Worm (Caenorhabditis elegans) whole organism, young adult: ENCODE data around the gene grd-2.

Experiments used
- F57A8.1 ChIP-seq: fragments of 200-800 bp; sonication (Bioruptor generic); optimal IDR thresholded peaks from 2 replicates; lab custom pipeline; 2018; ENCODE audit warnings: mild to moderate bottlenecking, missing genetic modification characterization, moderate library complexity, missing compliant biosample characterization
- akir-1 ChIP-seq: fragments of 200-800 bp; sonication (Bioruptor generic); optimal IDR thresholded peaks from 2 replicates; lab custom pipeline; 2018; ENCODE audit warnings: mild to moderate bottlenecking, missing genetic modification characterization, moderate library complexity, missing compliant biosample characterization
- ceh-91 ChIP-seq: fragments of 200-800 bp; sonication (Bioruptor generic); IDR thresholded peaks from 2 replicates; pipeline ENCODE4 v1.3.6; 2022; ENCODE audit warnings: missing genetic modification reagents, missing genetic modification characterization, missing compliant biosample characterization
- lin-26 ChIP-seq: fragments of 200-800 bp; sonication (Bioruptor generic); IDR thresholded peaks from 2 replicates; pipeline ENCODE4 v1.3.6; 2022; ENCODE audit warnings: missing genetic modification reagents, missing genetic modification characterization, missing compliant biosample characterization
- madf-6 ChIP-seq: fragments of 200-800 bp; sonication (Bioruptor generic); IDR thresholded peaks from 2 replicates; pipeline ENCODE4 v1.3.6; 2022; ENCODE audit warnings: missing genetic modification reagents, missing genetic modification characterization, missing compliant biosample characterization

ce11 chrV:20639294-20639693 lies 29.7 kb downstream of the grd-2 start, which contains the start of gene srxa-14:
- TF ChIP-seq lin-26 (no peak), ceh-91 (no peak), madf-6 (GFP tag; lab: Robert Waterston, UW) (no peak), akir-1 (GFP tag; lab: Kevin White, UChicago) (no peak), F57A8.1 (GFP tag; lab: Kevin White, UChicago) (no peak)
